Fruit fly (Drosophila melanogaster) whole organism, embryonic: ENCODE results near the gene Prp16.

Experiments
- CG10267 ChIP-seq: fragments of 200-800 bp; sonication (Bioruptor generic); optimal IDR thresholded peaks from 2 replicates; lab custom pipeline; 2018; ENCODE audit warnings: missing biosample characterization, mild to moderate bottlenecking, missing genetic modification characterization, moderate library complexity
- CG10462 ChIP-seq: fragments of 200-800 bp; sonication (Bioruptor generic); optimal IDR thresholded peaks from 2 replicates; lab custom pipeline; 2016; ENCODE audit warnings: missing biosample characterization, missing genetic modification characterization
- CG11085 ChIP-seq: fragments of 200-800 bp; sonication (Bioruptor generic); IDR thresholded peaks from 2 replicates; pipeline ENCODE4 v1.3.6; 2022; ENCODE audit warnings: missing biosample characterization, missing genetic modification characterization
- CG11398 ChIP-seq: fragments of 200-800 bp; sonication (Bioruptor generic); optimal IDR thresholded peaks from 2 replicates; lab custom pipeline; 2016; ENCODE audit warnings: missing biosample characterization, missing genetic modification characterization
- CG11504 ChIP-seq: fragments of 200-800 bp; sonication (Bioruptor generic); optimal IDR thresholded peaks from 3 replicates; lab custom pipeline; 2019; ENCODE audit warnings: missing biosample characterization, mild to moderate bottlenecking, missing genetic modification characterization, moderate library complexity
- CG12104 ChIP-seq: fragments of 200-800 bp; sonication (Bioruptor generic); optimal IDR thresholded peaks from 3 replicates; lab custom pipeline; 2016; ENCODE audit warnings: missing biosample characterization, missing genetic modification characterization
- CG1529 ChIP-seq: fragments of 200-800 bp; sonication (Bioruptor generic); optimal IDR thresholded peaks from 3 replicates; lab custom pipeline; 2018; ENCODE audit warnings: missing biosample characterization, missing genetic modification characterization
- CG16813 ChIP-seq: fragments of 200-800 bp; sonication (Bioruptor generic); IDR thresholded peaks from 3 replicates; pipeline ENCODE4 v1.3.6; 2022; ENCODE audit warnings: missing biosample characterization, missing genetic modification characterization; ENCODE audit not compliant: partially characterized antibody
- CG17328 ChIP-seq: fragments of 200-800 bp; sonication (Bioruptor generic); IDR thresholded peaks from 2 replicates; pipeline ENCODE4 v1.3.6; 2022; ENCODE audit warnings: missing biosample characterization, missing genetic modification characterization
- CG2678 ChIP-seq: fragments of 200-800 bp; sonication (Bioruptor generic); optimal IDR thresholded peaks from 3 replicates; lab custom pipeline; 2019; ENCODE audit warnings: missing biosample characterization, mild to moderate bottlenecking, missing genetic modification characterization, moderate library complexity
- CG30403 ChIP-seq: fragments of 200-800 bp; sonication (Bioruptor generic); optimal IDR thresholded peaks from 3 replicates; lab custom pipeline; 2016; ENCODE audit warnings: missing biosample characterization, missing genetic modification characterization
- CG6175 ChIP-seq: fragments of 200-800 bp; sonication (Bioruptor generic); IDR thresholded peaks from 3 replicates; pipeline ENCODE4 v1.3.6; 2022; ENCODE audit warnings: missing biosample characterization, missing genetic modification characterization
- CG6654 ChIP-seq: fragments of 200-800 bp; sonication (Bioruptor generic); optimal IDR thresholded peaks from 2 replicates; lab custom pipeline; 2017; ENCODE audit warnings: missing biosample characterization, mild to moderate bottlenecking, missing genetic modification characterization
- CG7372 ChIP-seq: fragments of 200-800 bp; sonication (Bioruptor generic); IDR thresholded peaks from 2 replicates; pipeline ENCODE4 v1.3.6; 2022; ENCODE audit warnings: missing biosample characterization, missing genetic modification characterization
- CG8281 ChIP-seq: fragments of 200-800 bp; sonication (Bioruptor generic); optimal IDR thresholded peaks from 2 replicates; lab custom pipeline; 2018; ENCODE audit warnings: missing biosample characterization, mild to moderate bottlenecking, missing genetic modification characterization, moderate library complexity
- CG8478 ChIP-seq: fragments of >200 bp; optimal IDR thresholded peaks from 2 replicates; lab custom pipeline; 2018
- CG8765 ChIP-seq: fragments of 200-800 bp; sonication (Bioruptor generic); IDR thresholded peaks from 2 replicates; pipeline ENCODE4 v1.3.6; 2022; ENCODE audit warnings: missing biosample characterization, missing genetic modification characterization
- Chrac-16 ChIP-seq: fragments of 200-800 bp; sonication (Bioruptor generic); optimal IDR thresholded peaks from 3 replicates; lab custom pipeline; 2016; ENCODE audit warnings: missing biosample characterization, missing genetic modification characterization
- Dp ChIP-seq: fragments of 200-800 bp; sonication (Bioruptor generic); optimal IDR thresholded peaks from 2 replicates; lab custom pipeline; 2018; ENCODE audit warnings: missing biosample characterization, mild to moderate bottlenecking, missing genetic modification characterization, moderate library complexity
- H15 ChIP-seq: fragments of 200-800 bp; sonication (Bioruptor generic); IDR thresholded peaks from 3 replicates; pipeline ENCODE4 v1.3.6; 2022; ENCODE audit warnings: missing biosample characterization, missing genetic modification characterization
- Mad ChIP-seq: fragments of 200-800 bp; sonication (Bioruptor generic); optimal IDR thresholded peaks from 2 replicates; lab custom pipeline; 2016; ENCODE audit warnings: missing biosample characterization, missing genetic modification characterization
- Pdp1 ChIP-seq, 2 experiments: fragments of 200-800 bp; sonication (Bioruptor generic); optimal IDR thresholded peaks; 3 replicates each; lab custom pipeline; 2016; ENCODE audit warnings: missing biosample characterization in 2 of 2, missing genetic modification characterization in 2 of 2, mild to moderate bottlenecking in 1 of 2, moderate library complexity in 1 of 2
- Poxn ChIP-seq: fragments of 200-800 bp; sonication (Bioruptor generic); IDR thresholded peaks from 2 replicates; pipeline ENCODE4 v1.3.6; 2022; ENCODE audit warnings: missing biosample characterization, missing genetic modification characterization
- Sin3A ChIP-seq: fragments of >200 bp; optimal IDR thresholded peaks from 2 replicates; lab custom pipeline; 2018
- Trl ChIP-seq, 3 experiments: fragments of >200 bp in 2 of 3; fragments of 200-800 bp in 1 of 3; sonication (Bioruptor generic) in 1 of 3; optimal IDR thresholded peaks; 2 replicates in 1 of 3; 3 replicates in 2 of 3; lab custom pipeline; 2016 to 2017; ENCODE audit warnings: missing biosample characterization in 1 of 3, missing genetic modification characterization in 1 of 3
- ase ChIP-seq: fragments of 200-800 bp; sonication (Bioruptor generic); IDR thresholded peaks from 3 replicates; pipeline ENCODE4 v1.3.6; 2022; ENCODE audit warnings: missing biosample characterization, missing genetic modification characterization
- ato ChIP-seq: fragments of 200-800 bp; sonication (Bioruptor generic); IDR thresholded peaks from 2 replicates; pipeline ENCODE4 v1.3.6; 2022; ENCODE audit warnings: missing biosample characterization, missing genetic modification characterization; ENCODE audit not compliant: partially characterized antibody
- dimm ChIP-seq: fragments of 200-800 bp; sonication (Bioruptor generic); IDR thresholded peaks from 2 replicates; pipeline ENCODE4 v1.3.6; 2022; ENCODE audit warnings: missing biosample characterization, missing genetic modification characterization
- gce ChIP-seq: fragments of 200-800 bp; sonication (Bioruptor generic); IDR thresholded peaks from 3 replicates; pipeline ENCODE4 v1.3.6; 2022; ENCODE audit warnings: missing biosample characterization, missing genetic modification characterization
- gcm ChIP-seq: fragments of 200-800 bp; sonication (Bioruptor generic); optimal IDR thresholded peaks from 2 replicates; lab custom pipeline; 2019; ENCODE audit warnings: missing biosample characterization, mild to moderate bottlenecking, missing genetic modification characterization, moderate library complexity
- grn ChIP-seq: fragments of 200-800 bp; sonication (Bioruptor generic); optimal IDR thresholded peaks from 3 replicates; lab custom pipeline; 2017; ENCODE audit warnings: missing biosample characterization, missing genetic modification characterization
- gsb-n ChIP-seq: fragments of 200-800 bp; sonication (Bioruptor generic); optimal IDR thresholded peaks from 3 replicates; lab custom pipeline; 2018; ENCODE audit warnings: missing biosample characterization, mild to moderate bottlenecking, missing genetic modification characterization
- hbn ChIP-seq: fragments of 200-800 bp; sonication (Bioruptor generic); IDR thresholded peaks from 2 replicates; pipeline ENCODE4 v1.3.6; 2022; ENCODE audit warnings: missing biosample characterization, missing genetic modification characterization; ENCODE audit not compliant: partially characterized antibody
- ind ChIP-seq: fragments of 200-800 bp; sonication (Bioruptor generic); optimal IDR thresholded peaks from 3 replicates; lab custom pipeline; 2016; ENCODE audit warnings: missing biosample characterization, missing genetic modification characterization
- kay ChIP-seq: fragments of 200-800 bp; sonication (Bioruptor generic); optimal IDR thresholded peaks from 2 replicates; lab custom pipeline; 2016; ENCODE audit warnings: missing biosample characterization, missing genetic modification characterization
- kni ChIP-seq: fragments of 200-800 bp; sonication (Bioruptor generic); optimal IDR thresholded peaks from 3 replicates; lab custom pipeline; 2017; ENCODE audit warnings: mild to moderate bottlenecking, missing biosample characterization, missing genetic modification reagents, missing genetic modification characterization
- nmo ChIP-seq: fragments of 200-800 bp; sonication (Bioruptor generic); optimal IDR thresholded peaks from 2 replicates; lab custom pipeline; 2018; ENCODE audit warnings: missing biosample characterization, mild to moderate bottlenecking, missing genetic modification characterization, moderate library complexity
- nom ChIP-seq: fragments of 200-800 bp; sonication (Bioruptor generic); optimal IDR thresholded peaks from 2 replicates; lab custom pipeline; 2017; ENCODE audit warnings: missing biosample characterization, missing genetic modification characterization, mild to moderate bottlenecking, moderate library complexity, missing genetic modification reagents
- peb ChIP-seq: fragments of 200-800 bp; sonication (Bioruptor generic); IDR thresholded peaks from 2 replicates; pipeline ENCODE4 v1.3.6; 2022; ENCODE audit warnings: missing biosample characterization, missing genetic modification characterization
- pfk ChIP-seq: fragments of 200-800 bp; sonication (Bioruptor generic); optimal IDR thresholded peaks from 2 replicates; lab custom pipeline; 2018; ENCODE audit warnings: missing biosample characterization, mild to moderate bottlenecking, missing genetic modification characterization, moderate library complexity
- ro ChIP-seq: fragments of 200-800 bp; sonication (Bioruptor generic); IDR thresholded peaks from 2 replicates; pipeline ENCODE4 v1.3.6; 2022; ENCODE audit warnings: missing biosample characterization, missing genetic modification characterization
- unc-4 ChIP-seq: fragments of 200-800 bp; sonication (Bioruptor generic); IDR thresholded peaks from 2 replicates; pipeline ENCODE4 v1.3.6; 2022; ENCODE audit warnings: missing biosample characterization, missing genetic modification characterization; ENCODE audit not compliant: partially characterized antibody

Gene Prp16

DNA sequence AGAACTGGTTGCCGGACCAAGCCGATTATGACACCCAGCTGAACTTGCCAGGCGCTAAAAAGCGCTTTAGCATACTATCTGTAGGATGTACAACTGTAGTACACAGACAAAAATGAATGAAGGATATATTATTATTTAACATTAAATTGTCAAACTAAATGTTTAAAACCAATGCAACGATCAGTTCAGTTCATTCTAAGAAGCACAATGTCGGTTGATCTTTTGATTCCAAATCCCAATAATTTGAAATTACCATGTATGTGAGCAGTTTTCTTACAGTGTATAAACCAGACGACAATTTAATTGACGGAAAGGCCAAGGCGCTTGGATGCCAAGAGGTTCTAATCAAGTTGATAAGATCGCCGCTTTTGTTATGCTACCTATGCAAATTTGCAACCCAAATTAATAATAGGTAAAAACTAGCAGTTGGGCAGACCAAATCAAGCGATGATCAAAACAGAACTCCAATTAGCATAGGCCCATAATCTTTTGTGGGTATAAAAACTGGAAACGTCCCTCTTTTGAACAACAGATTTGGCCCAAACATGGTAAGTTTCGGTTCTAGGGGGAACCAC is 32.0 kb upstream of the Prp16 start, which contains the start of gene CG12480 (continued):
- TF ChIP-seq ind (GFP tag; lab: Kevin White, UChicago) (peak; percentile 34), peb (GFP tag; lab: Robert Waterston, UW) (no peak), Mad (GFP tag; lab: Kevin White, UChicago) (no peak), CG8281 (tag; lab: Kevin White, UChicago) (no peak), kay (no peak), Dp (GFP tag; lab: Kevin White, UChicago) (no peak), grn (GFP tag; lab: Kevin White, UChicago) (no peak), CG10462 (GFP tag; lab: Kevin White, UChicago) (no peak), CG11398 (GFP tag; lab: Kevin White, UChicago) (no peak), ato (GFP tag; lab: Robert Waterston, UW) (no peak), Pdp1 (GFP tag; optimal IDR thresholded peaks at IDR 0.05; lab: Kevin White, UChicago) (peak in 1 of 2 experiments; percentile 43), Chrac-16 (GFP tag; lab: Kevin White, UChicago) (peak; percentile 5), pfk (GFP tag; lab: Kevin White, UChicago) (no peak), nmo (GFP tag; lab: Kevin White, UChicago) (peak; percentile 6), CG16813 (GFP tag; lab: Robert Waterston, UW) (no peak), ase (GFP tag; lab: Robert Waterston, UW) (no peak), kni (GFP tag; lab: Kevin White, UChicago) (no peak), CG11504 (tag; lab: Kevin White, UChicago) (peak; percentile 27), dimm (GFP tag; lab: Robert Waterston, UW) (no peak), Trl (optimal IDR thresholded peaks at IDR 0.05; lab: Kevin White, UChicago) (no peak), Trl (GFP tag; optimal IDR thresholded peaks at IDR 0.05; lab: Kevin White, UChicago) (peak; percentile 4), CG2678 (tag; lab: Kevin White, UChicago) (peak; percentile 74), CG1529 (GFP tag; lab: Kevin White, UChicago) (no peak), CG11085 (GFP tag; lab: Robert Waterston, UW) (0 out of 2 replicates have a peak, but pooled peaks have one; percentile 25), CG7372 (GFP tag; lab: Robert Waterston, UW) (peak; percentile 52; the same call in 1 of the 2 replicates), gcm (no peak), CG6175 (GFP tag; lab: Robert Waterston, UW) (peak; percentile 37; the same call in 1 of the 3 replicates), H15 (GFP tag; lab: Robert Waterston, UW) (no peak), Sin3A (no peak), CG8765 (GFP tag; lab: Robert Waterston, UW) (no peak; the same call in 1 of the 2 replicates), gce (GFP tag; lab: Robert Waterston, UW) (no peak), Poxn (GFP tag; lab: Robert Waterston, UW) (no peak), CG8478 (lab: Kevin White, UChicago) (no peak), CG6654 (GFP tag; lab: Kevin White, UChicago) (no peak), gsb-n (no peak), CG30403 (GFP tag; lab: Kevin White, UChicago) (peak; percentile 40)

DNA sequence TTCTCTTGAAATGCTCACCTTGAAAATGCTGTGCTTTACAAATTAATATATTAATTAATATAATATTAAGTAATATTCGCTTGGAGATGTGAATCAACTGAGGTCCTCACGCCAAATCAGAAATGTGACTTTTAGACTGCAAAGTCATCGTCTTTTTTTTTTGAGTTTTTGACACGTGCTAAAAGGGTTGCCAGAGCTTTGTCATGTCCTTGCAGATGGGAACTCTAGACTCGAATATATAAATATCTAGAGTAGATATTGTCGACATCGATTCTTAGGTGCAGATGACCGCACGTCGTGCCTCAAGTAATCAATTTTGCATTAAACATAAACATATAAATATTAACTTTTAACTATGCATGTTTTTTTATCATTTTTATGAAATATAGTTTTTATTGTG is 28.6 kb upstream of the Prp16 start, which contains the start of gene betaNACtes1:
Gene betaNACtes1 (minus strand): TSS at position 101 of the 400 bp plus-strand sequence.
- TF ChIP-seq hbn (GFP tag; lab: Robert Waterston, UW) (no peak), CG17328 (GFP tag; lab: Robert Waterston, UW) (no peak), CG10267 (tag; lab: Kevin White, UChicago) (no peak), unc-4 (GFP tag; lab: Robert Waterston, UW) (no peak), CG12104 (GFP tag; lab: Kevin White, UChicago) (no peak), ro (GFP tag; lab: Robert Waterston, UW) (no peak), nom (GFP tag; lab: Kevin White, UChicago) (no peak)
